Worm (Caenorhabditis elegans): Measurements from ENCODE around the gene srt-32.

DNA sequence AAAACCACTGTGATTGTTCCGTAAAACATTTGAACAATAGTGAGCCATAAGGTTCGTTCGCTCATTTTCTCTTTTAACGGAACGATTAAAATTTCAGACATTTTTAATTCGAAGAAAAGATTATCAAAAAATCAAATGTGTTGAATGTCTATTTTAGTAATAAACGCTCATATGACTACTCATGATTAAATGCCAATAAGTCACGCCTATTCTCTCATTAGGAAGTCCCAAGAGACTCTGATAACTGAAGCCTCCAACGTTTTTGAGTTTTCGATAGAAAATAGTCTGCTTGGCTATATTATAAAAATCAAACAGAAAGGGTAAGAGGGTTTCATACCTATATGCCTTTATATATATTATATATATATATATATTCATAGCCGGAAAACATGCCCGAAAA, 3.2 kb upstream of the srt-32 start, which contains the start of gene srg-47:
- no peak for TF ChIP-seq pha-4 (GFP tag; IDR thresholded peaks at IDR 0.05)
- TF ChIP-seq pha-4 (tag; optimal IDR thresholded peaks at IDR 0.05), result no peak
- TF ChIP-seq tag-97 (GFP tag; IDR thresholded peaks at IDR 0.05), result no peak
- no peak for TF ChIP-seq F49E8.2 (tag; optimal IDR thresholded peaks at IDR 0.05; ENCODE audit: borderline replicate concordance)
- TF ChIP-seq lin-15B (tag; optimal IDR thresholded peaks at IDR 0.05), result no peak
- TF ChIP-seq unc-62 (GFP tag; optimal IDR thresholded peaks at IDR 0.05 in 1 of 2), result no peak
- TF ChIP-seq unc-62 (tag; optimal IDR thresholded peaks at IDR 0.05), result no peak
- TF ChIP-seq mdl-1 (tag; optimal IDR thresholded peaks at IDR 0.05), result no peak
- TF ChIP-seq lin-39 (tag; optimal IDR thresholded peaks at IDR 0.05), result no peak
- no peak for TF ChIP-seq dve-1 (tag; optimal IDR thresholded peaks at IDR 0.05; ENCODE audit: insufficient read depth)
- no peak for TF ChIP-seq pqm-1 (tag; optimal IDR thresholded peaks at IDR 0.05)
- no peak for TF ChIP-seq mep-1 (tag; optimal IDR thresholded peaks at IDR 0.05)
- no peak for TF ChIP-seq ceh-28 (tag; optimal IDR thresholded peaks at IDR 0.05)

Measured in whole organism, L4 larva.